Worm (Caenorhabditis elegans): ENCODE results near the gene Y119D3B.12.

- no peak for TF ChIP-seq T22C8.4 (GFP tag; IDR thresholded peaks at IDR 0.05)
- TF ChIP-seq tab-1 (GFP tag; IDR thresholded peaks at IDR 0.05) = no peak
- TF ChIP-seq flt-1 (GFP tag; IDR thresholded peaks at IDR 0.05) = no peak
- no peak for TF ChIP-seq ztf-29 (GFP tag; IDR thresholded peaks at IDR 0.05)
- TF ChIP-seq ref-1 (GFP tag; conservative IDR thresholded peaks at IDR 0.05) = no peak
- no peak for TF ChIP-seq klf-2 (GFP tag; conservative IDR thresholded peaks at IDR 0.05)
Measured at ce11 chrIII:1163203-1163602, 39.1 kb upstream of the Y119D3B.12 start.

Data from whole organism, midembryonic.